Worm (Caenorhabditis elegans): ENCODE data around the gene msp-64.

DNA sequence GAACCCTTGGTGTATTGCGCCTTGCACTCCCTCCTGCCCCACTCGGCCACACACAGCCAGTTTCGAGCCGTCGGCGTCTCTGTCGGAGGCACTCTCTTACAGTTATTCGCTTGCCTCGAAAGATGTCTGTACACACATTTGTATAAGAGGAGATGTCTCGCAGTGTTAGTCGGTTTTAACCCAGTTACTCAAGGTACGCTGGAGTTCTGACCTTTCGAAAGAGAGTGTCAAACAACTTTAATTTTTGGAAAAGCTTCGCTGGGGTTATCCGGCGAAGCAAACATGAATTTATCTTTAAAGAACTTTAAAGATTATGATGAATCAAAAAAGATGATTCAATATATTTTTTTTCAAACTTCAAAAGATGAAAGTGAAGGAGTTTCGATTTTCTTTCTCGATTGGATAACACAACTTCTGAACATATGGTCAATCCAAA, 34.6 kb upstream of the msp-64 start:
- TF ChIP-seq lsy-27 (tag; optimal IDR thresholded peaks at IDR 0.05; ENCODE audit: borderline replicate concordance, insufficient read depth) (peak; percentile 93), rpc-1 (optimal IDR thresholded peaks at IDR 0.05) (peak; percentile 21), rpc-1 (tag; optimal IDR thresholded peaks at IDR 0.05) (peak; percentile 29), F39B2.1 (GFP tag; IDR thresholded peaks at IDR 0.05) (peak; percentile 89)
